Fruit fly (Drosophila melanogaster) ovary, adult (tissue): ENCODE data around the gene CG6418.

Source experiments
- CG17801 ChIP-seq: fragments of 200-800 bp; optimal IDR thresholded peaks from 2 replicates; lab custom pipeline; 2019; ENCODE audit warnings: missing biosample characterization, mild to moderate bottlenecking, missing genetic modification characterization, moderate library complexity; ENCODE audit not compliant: partially characterized antibody

Gene CG6418

dm6 chr3L:10862544-10863474 is 16.0 kb downstream of the CG6418 start:
- no peak for TF ChIP-seq CG17801 (GFP tag; lab: Kevin White, UChicago)

dm6 chr3L:10861657-10862543 is 16.9 kb downstream of the CG6418 start:
- no peak for TF ChIP-seq CG17801 (GFP tag; lab: Kevin White, UChicago)

- no peak for TF ChIP-seq CG17801 (GFP tag; lab: Kevin White, UChicago)
Measured at dm6 chr3L:10860042-10860643, 18.7 kb downstream of the CG6418 start.

- TF ChIP-seq CG17801 (GFP tag; lab: Kevin White, UChicago) = no peak
Measured at dm6 chr3L:10858569-10858968, 20.3 kb downstream of the CG6418 start.

- TF ChIP-seq CG17801 (GFP tag; lab: Kevin White, UChicago) = peak; percentile 44
Measured at dm6 chr3L:10857515-10858023, 21.3 kb downstream of the CG6418 start.

- TF ChIP-seq CG17801 (GFP tag; lab: Kevin White, UChicago) = no peak
Measured at dm6 chr3L:10856534-10857030, 22.3 kb downstream of the CG6418 start.

dm6 chr3L:10855419-10856213 is 23.2 kb downstream of the CG6418 start:
- no peak for TF ChIP-seq CG17801 (GFP tag; lab: Kevin White, UChicago)

- TF ChIP-seq CG17801 (GFP tag; lab: Kevin White, UChicago) = no peak
Measured at dm6 chr3L:10854801-10855418, 23.9 kb downstream of the CG6418 start.

dm6 chr3L:10854026-10854425 is 24.8 kb downstream of the CG6418 start:
- TF ChIP-seq CG17801 (GFP tag; lab: Kevin White, UChicago) = no peak

- TF ChIP-seq CG17801 (GFP tag; lab: Kevin White, UChicago) = no peak
Measured at dm6 chr3L:10853618-10854017, 25.2 kb downstream of the CG6418 start.

dm6 chr3L:10853131-10853471 is 25.7 kb downstream of the CG6418 start:
- TF ChIP-seq CG17801 (GFP tag; lab: Kevin White, UChicago) = no peak

dm6 chr3L:10852347-10853130 is 26.3 kb downstream of the CG6418 start:
- peak; percentile 82 for TF ChIP-seq CG17801 (GFP tag; lab: Kevin White, UChicago)
